Fruit fly (Drosophila melanogaster) S2 (cell line): ENCODE results near the gene edin.

Source experiments
- CG8478 ChIP-seq: fragments of >200 bp; optimal IDR thresholded peaks from 2 replicates; lab custom pipeline; 2018
- CTCF ChIP-seq, 2 experiments: fragments of >200 bp; optimal IDR thresholded peaks; 2 replicates each; lab custom pipeline; 2018

DNA sequence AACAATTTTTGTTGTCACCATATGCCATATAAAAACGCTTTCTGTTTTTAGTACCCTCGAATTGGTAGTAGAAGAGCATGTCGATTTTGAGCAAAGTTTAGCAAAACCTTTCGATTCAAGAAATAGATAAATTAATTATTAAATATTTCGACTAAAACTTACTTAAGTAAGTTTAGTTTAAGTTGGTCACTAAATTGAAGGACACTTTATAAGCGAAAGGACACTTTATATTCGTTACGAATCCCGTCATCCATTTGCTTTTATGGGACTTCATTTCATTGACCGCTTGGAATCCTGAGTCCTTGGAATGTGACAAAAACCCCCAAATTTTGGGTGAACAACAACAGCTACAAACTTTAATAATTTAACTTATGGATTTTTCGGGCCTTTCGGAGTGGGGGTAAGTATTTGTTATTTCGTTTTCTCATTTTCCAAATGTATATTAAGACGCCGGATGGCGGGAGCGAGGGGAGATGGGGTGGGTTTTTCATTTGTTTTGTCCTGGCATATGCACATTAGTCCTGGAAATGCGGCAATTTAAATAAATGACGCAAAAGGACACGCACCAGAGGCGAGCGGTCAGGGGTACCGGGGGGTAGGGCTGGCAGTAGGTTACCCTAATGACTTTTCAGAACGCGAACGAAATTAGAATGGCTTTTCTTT, 35.7 kb upstream of the edin start:
- TF ChIP-seq CTCF (optimal IDR thresholded peaks at IDR 0.05; lab: Kevin White, UChicago) (no peak), CG8478 (no peak)
